Fruit fly (Drosophila melanogaster): ENCODE measurements around the gene Nt5a.

The Nt5a gene

DNA sequence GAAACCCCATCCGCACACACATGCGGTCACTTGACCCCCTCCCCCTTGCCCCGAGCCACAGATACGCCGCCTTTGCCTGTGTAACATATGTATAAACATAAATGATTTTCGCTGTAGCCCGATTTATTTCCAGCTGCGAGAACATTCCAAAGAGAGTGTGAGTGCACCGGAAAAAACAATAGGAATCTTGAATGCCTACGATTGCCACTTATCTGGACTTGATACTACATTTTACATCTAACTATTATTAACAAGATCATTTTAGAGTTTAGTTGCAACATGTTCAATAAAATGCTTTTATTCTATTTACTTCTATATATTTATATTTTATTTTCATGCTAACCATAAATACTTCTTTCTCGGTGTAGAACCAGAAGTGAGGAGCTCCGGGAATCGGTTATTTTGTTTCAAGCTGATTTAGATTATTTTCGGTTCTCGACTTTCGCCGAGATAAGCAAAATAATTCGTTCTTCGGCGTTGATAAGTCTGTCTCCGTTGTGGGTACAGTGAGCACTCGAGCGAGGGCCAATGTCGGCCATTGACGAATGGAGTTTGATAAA lies 7.1 kb downstream of the Nt5a start (continued):
- TF ChIP-seq zen2 (GFP tag; IDR thresholded peaks at IDR 0.05; ENCODE audit: partially characterized antibody) (no peak), gsb-n (tag; optimal IDR thresholded peaks at IDR 0.05) (peak; percentile 89), CG13775 (GFP tag; optimal IDR thresholded peaks at IDR 0.05) (peak; percentile 72), zf30C (GFP tag; optimal IDR thresholded peaks at IDR 0.05) (peak; percentile 97), nom (GFP tag; optimal IDR thresholded peaks at IDR 0.05) (peak; percentile 39), Taf1 (GFP tag; IDR thresholded peaks at IDR 0.05) (peak; percentile 39; the same call in 1 of the 2 replicates), Meics (GFP tag; optimal IDR thresholded peaks at IDR 0.05) (peak; percentile 80), CG1529 (GFP tag; optimal IDR thresholded peaks at IDR 0.05) (peak; percentile 77), CG15514 (GFP tag; optimal IDR thresholded peaks at IDR 0.05) (peak; percentile 43), stc (GFP tag; IDR thresholded peaks at IDR 0.05) (peak; percentile 74), Bdp1 (GFP tag; optimal IDR thresholded peaks at IDR 0.05) (peak; percentile 12), vnd (GFP tag; IDR thresholded peaks at IDR 0.05; ENCODE audit: partially characterized antibody) (no peak), gfzf (GFP tag; optimal IDR thresholded peaks at IDR 0.05) (no peak), sug (tag; optimal IDR thresholded peaks at IDR 0.05) (peak; percentile 72), h (optimal IDR thresholded peaks at IDR 0.05) (no peak), bsh (GFP tag; optimal IDR thresholded peaks at IDR 0.05) (peak in 1 of 2 experiments; percentile 91), CG5245 (GFP tag; optimal IDR thresholded peaks at IDR 0.05) (peak; percentile 77), slp2 (GFP tag; optimal IDR thresholded peaks at IDR 0.05) (peak; percentile 22), Sin3A (optimal IDR thresholded peaks at IDR 0.05) (no peak), odd (GFP tag; optimal IDR thresholded peaks at IDR 0.05) (peak; percentile 80), Hr3 (GFP tag; optimal IDR thresholded peaks at IDR 0.05) (peak; percentile 74), CG33213 (GFP tag; optimal IDR thresholded peaks at IDR 0.05) (peak; percentile 8), lola (GFP tag; optimal IDR thresholded peaks at IDR 0.05) (peak in 1 of 3 experiments; percentile 88), Hey (tag; optimal IDR thresholded peaks at IDR 0.05) (no peak), phol (tag; optimal IDR thresholded peaks at IDR 0.05) (peak; percentile 88), CG3407 (GFP tag; optimal IDR thresholded peaks at IDR 0.05) (peak; percentile 74), CG4404 (GFP tag; IDR thresholded peaks at IDR 0.05) (peak; percentile 78), kni (GFP tag; optimal IDR thresholded peaks at IDR 0.05) (peak; percentile 42), MTF-1 (GFP tag; optimal IDR thresholded peaks at IDR 0.05; ENCODE audit: borderline replicate concordance) (peak; percentile 21), gt (GFP tag; IDR thresholded peaks at IDR 0.05) (no peak), CG6272 (GFP tag; IDR thresholded peaks at IDR 0.05) (peak; percentile 62), Oli (tag; optimal IDR thresholded peaks at IDR 0.05) (peak; percentile 83), CG31365 (tag; optimal IDR thresholded peaks at IDR 0.05) (peak; percentile 32), CG13296 (GFP tag; optimal IDR thresholded peaks at IDR 0.05) (peak; percentile 30), zfh2 (GFP tag; optimal IDR thresholded peaks at IDR 0.05) (no peak), Oaz (GFP tag; IDR thresholded peaks at IDR 0.05) (peak; percentile 56), GATAe (GFP tag; conservative IDR thresholded peaks at IDR 0.05) (no peak), Fer1 (GFP tag; optimal IDR thresholded peaks at IDR 0.05) (peak; percentile 83), amos (GFP tag; IDR thresholded peaks at IDR 0.05; ENCODE audit: partially characterized antibody) (no peak), C15 (GFP tag; IDR thresholded peaks at IDR 0.05) (peak; percentile 64; the same call in 1 of the 3 replicates), CG34224 (GFP tag; IDR thresholded peaks at IDR 0.05; ENCODE audit: partially characterized antibody) (no peak), Opbp (GFP tag; IDR thresholded peaks at IDR 0.05; ENCODE audit: partially characterized antibody) (no peak), chm (GFP tag; IDR thresholded peaks at IDR 0.05) (peak; percentile 74; the same call in 1 of the 2 replicates), ttk (GFP tag; IDR thresholded peaks at IDR 0.05) (peak; percentile 48), Scr (GFP tag; IDR thresholded peaks at IDR 0.05; ENCODE audit: partially characterized antibody) (no peak), nmo (GFP tag; optimal IDR thresholded peaks at IDR 0.05) (peak; percentile 90), tup (GFP tag; optimal IDR thresholded peaks at IDR 0.05) (peak; percentile 26), chif (GFP tag; optimal IDR thresholded peaks at IDR 0.05) (peak; percentile 3 to 55), NK7.1 (GFP tag; optimal IDR thresholded peaks at IDR 0.05) (no peak)
